Fruit fly (Drosophila melanogaster) whole organism, embryonic: ENCODE results near the gene Tim17a2.

Experiments
- ATbp ChIP-seq: fragments of 200-800 bp; sonication (Bioruptor generic); optimal IDR thresholded peaks from 2 replicates; lab custom pipeline; 2017; ENCODE audit warnings: missing biosample characterization, mild to moderate bottlenecking, missing genetic modification characterization, missing genetic modification reagents
- Atf3 ChIP-seq: fragments of 200-800 bp; sonication (Bioruptor generic); optimal IDR thresholded peaks from 3 replicates; lab custom pipeline; 2016; ENCODE audit warnings: missing biosample characterization, missing genetic modification characterization
- CG10321 ChIP-seq: fragments of 200-800 bp; sonication (Bioruptor generic); IDR thresholded peaks from 2 replicates; pipeline ENCODE4 v1.3.6; 2022; ENCODE audit warnings: missing biosample characterization, missing genetic modification characterization
- CG10979 ChIP-seq: fragments of 200-800 bp; sonication (Bioruptor generic); optimal IDR thresholded peaks from 2 replicates; lab custom pipeline; 2018; ENCODE audit warnings: missing biosample characterization, mild to moderate bottlenecking, missing genetic modification characterization, moderate library complexity
- CG11504 ChIP-seq: fragments of 200-800 bp; sonication (Bioruptor generic); optimal IDR thresholded peaks from 3 replicates; lab custom pipeline; 2019; ENCODE audit warnings: missing biosample characterization, mild to moderate bottlenecking, missing genetic modification characterization, moderate library complexity
- CG12219 ChIP-seq: fragments of 200-800 bp; sonication (Bioruptor generic); optimal IDR thresholded peaks from 3 replicates; lab custom pipeline; 2018; ENCODE audit warnings: missing biosample characterization, mild to moderate bottlenecking, missing genetic modification characterization
- CG14441 ChIP-seq: fragments of 200-800 bp; sonication (Bioruptor generic); IDR thresholded peaks from 2 replicates; pipeline ENCODE4 v1.3.6; 2022; ENCODE audit warnings: missing biosample characterization, missing genetic modification characterization
- CG14710 ChIP-seq: fragments of 200-800 bp; sonication (Bioruptor generic); optimal IDR thresholded peaks from 3 replicates; lab custom pipeline; 2019; ENCODE audit warnings: missing biosample characterization, mild to moderate bottlenecking, missing genetic modification characterization, moderate library complexity
- CG16779 ChIP-seq: fragments of 200-800 bp; sonication (Bioruptor generic); IDR thresholded peaks from 2 replicates; pipeline ENCODE4 v1.3.6; 2022; ENCODE audit warnings: missing biosample characterization, missing genetic modification characterization
- CG17359 ChIP-seq: fragments of 200-800 bp; sonication (Bioruptor generic); optimal IDR thresholded peaks from 3 replicates; lab custom pipeline; 2018; ENCODE audit warnings: missing biosample characterization, mild to moderate bottlenecking, missing genetic modification characterization, moderate library complexity
- CG2875 ChIP-seq: fragments of 200-800 bp; sonication (Bioruptor generic); optimal IDR thresholded peaks from 2 replicates; lab custom pipeline; 2017; ENCODE audit warnings: missing biosample characterization, mild to moderate bottlenecking, missing genetic modification characterization, missing genetic modification reagents
- CG31224 ChIP-seq: fragments of 200-800 bp; sonication (Bioruptor generic); IDR thresholded peaks from 2 replicates; pipeline ENCODE4 v1.3.6; 2022; ENCODE audit warnings: missing biosample characterization, missing genetic modification characterization
- CG31388 ChIP-seq: fragments of 200-800 bp; sonication (Bioruptor generic); optimal IDR thresholded peaks from 2 replicates; lab custom pipeline; 2016; ENCODE audit warnings: missing biosample characterization, missing genetic modification characterization
- CG32532 ChIP-seq: fragments of 200-800 bp; sonication (Bioruptor generic); IDR thresholded peaks from 2 replicates; pipeline ENCODE4 v1.3.6; 2022; ENCODE audit warnings: missing biosample characterization, missing genetic modification characterization
- CG4282 ChIP-seq: fragments of 200-800 bp; sonication (Bioruptor generic); optimal IDR thresholded peaks from 2 replicates; lab custom pipeline; 2016; ENCODE audit warnings: missing biosample characterization, missing genetic modification characterization
- CG4360 ChIP-seq: fragments of 200-800 bp; sonication (Bioruptor generic); IDR thresholded peaks from 2 replicates; pipeline ENCODE4 v1.3.6; 2022; ENCODE audit warnings: missing biosample characterization, missing genetic modification characterization
- CG6683 ChIP-seq: fragments of 200-800 bp; sonication (Bioruptor generic); optimal IDR thresholded peaks from 2 replicates; lab custom pipeline; 2017; ENCODE audit warnings: missing biosample characterization, mild to moderate bottlenecking, missing genetic modification characterization, missing genetic modification reagents
- CG8944 ChIP-seq: fragments of 200-800 bp; sonication (Bioruptor generic); optimal IDR thresholded peaks from 3 replicates; lab custom pipeline; 2016; ENCODE audit warnings: missing biosample characterization, missing genetic modification characterization
- CG9437 ChIP-seq: fragments of 200-800 bp; sonication (Bioruptor generic); optimal IDR thresholded peaks from 2 replicates; lab custom pipeline; 2018; ENCODE audit warnings: missing biosample characterization, mild to moderate bottlenecking, missing genetic modification characterization
- CG9727 ChIP-seq: fragments of 200-800 bp; sonication (Bioruptor generic); optimal IDR thresholded peaks from 3 replicates; lab custom pipeline; 2017; ENCODE audit warnings: missing biosample characterization, mild to moderate bottlenecking, missing genetic modification characterization
- CHES-1-like ChIP-seq: fragments of 200-800 bp; sonication (Bioruptor generic); optimal IDR thresholded peaks from 2 replicates; lab custom pipeline; 2016; ENCODE audit warnings: missing biosample characterization, missing genetic modification characterization
- Dad ChIP-seq: fragments of 200-800 bp; sonication (Bioruptor generic); optimal IDR thresholded peaks from 3 replicates; lab custom pipeline; 2016; ENCODE audit warnings: missing biosample characterization, missing genetic modification characterization
- Dek ChIP-seq: fragments of 200-800 bp; sonication (Bioruptor generic); optimal IDR thresholded peaks from 3 replicates; lab custom pipeline; 2019; ENCODE audit warnings: missing biosample characterization, mild to moderate bottlenecking, missing genetic modification characterization, moderate library complexity
- Dll ChIP-seq: fragments of 200-800 bp; sonication (Bioruptor generic); IDR thresholded peaks from 4 replicates; pipeline ENCODE4 v1.3.6; 2022; ENCODE audit warnings: missing biosample characterization, missing genetic modification characterization; ENCODE audit not compliant: partially characterized antibody
- Fer3 ChIP-seq: fragments of 200-800 bp; sonication (Bioruptor generic); optimal IDR thresholded peaks from 2 replicates; lab custom pipeline; 2018; ENCODE audit warnings: missing biosample characterization, mild to moderate bottlenecking, missing genetic modification characterization, moderate library complexity
- Hr51 ChIP-seq, 2 experiments: fragments of 200-800 bp; sonication (Bioruptor generic); optimal IDR thresholded peaks; 2 replicates in 1 of 2; 3 replicates in 1 of 2; lab custom pipeline; 2016 to 2018; ENCODE audit warnings: missing biosample characterization in 2 of 2, missing genetic modification characterization in 2 of 2, mild to moderate bottlenecking in 1 of 2, moderate library complexity in 1 of 2
- Hr78 ChIP-seq, 2 experiments: fragments of 200-800 bp in 1 of 2; fragments of >200 bp in 1 of 2; sonication (Bioruptor generic) in 1 of 2; optimal IDR thresholded peaks; 2 replicates each; lab custom pipeline; 2017 to 2019; ENCODE audit warnings: missing biosample characterization in 2 of 2, missing genetic modification characterization in 2 of 2, mild to moderate bottlenecking in 1 of 2, moderate library complexity in 1 of 2
- Hsf ChIP-seq: fragments of 200-800 bp; sonication (Bioruptor generic); optimal IDR thresholded peaks from 3 replicates; lab custom pipeline; 2016; ENCODE audit warnings: missing biosample characterization, missing genetic modification characterization
- Lim3 ChIP-seq: fragments of 200-800 bp; sonication (Bioruptor generic); IDR thresholded peaks from 2 replicates; pipeline ENCODE4 v1.3.6; 2022; ENCODE audit warnings: missing biosample characterization, missing genetic modification characterization
- Med ChIP-seq: fragments of 200-800 bp; sonication (Bioruptor generic); peaks from one replicate; lab custom pipeline; 2016; ENCODE audit warnings: missing biosample characterization, missing genetic modification characterization, mild to moderate bottlenecking, inconsistent platforms, moderate library complexity
- NC2β ChIP-seq: fragments of 200-800 bp; sonication (Bioruptor generic); optimal IDR thresholded peaks from 2 replicates; lab custom pipeline; 2016; ENCODE audit warnings: missing biosample characterization, missing genetic modification characterization
- Neu2 ChIP-seq: fragments of 200-800 bp; sonication (Bioruptor generic); optimal IDR thresholded peaks from 3 replicates; lab custom pipeline; 2016; ENCODE audit warnings: missing biosample characterization, missing genetic modification characterization, borderline replicate concordance
- NfI ChIP-seq: fragments of 200-800 bp; sonication (Bioruptor generic); optimal IDR thresholded peaks from 3 replicates; lab custom pipeline; 2018; ENCODE audit warnings: missing biosample characterization, mild to moderate bottlenecking, missing genetic modification characterization, moderate library complexity
- Ssrp ChIP-seq: fragments of 200-800 bp; sonication (Bioruptor generic); optimal IDR thresholded peaks from 2 replicates; lab custom pipeline; 2018; ENCODE audit warnings: missing biosample characterization, mild to moderate bottlenecking, missing genetic modification characterization, moderate library complexity
- TFAM ChIP-seq: fragments of 200-800 bp; sonication (Bioruptor generic); optimal IDR thresholded peaks from 2 replicates; lab custom pipeline; 2017; ENCODE audit warnings: missing biosample characterization, missing genetic modification characterization, inconsistent platforms
- Tbp ChIP-seq: fragments of >200 bp; optimal IDR thresholded peaks from 2 replicates; lab custom pipeline; 2018; ENCODE audit warnings: missing biosample characterization, missing genetic modification characterization
- al ChIP-seq: fragments of 200-800 bp; sonication (Bioruptor generic); IDR thresholded peaks from 2 replicates; pipeline ENCODE4 v1.3.6; 2022; ENCODE audit warnings: missing biosample characterization, missing genetic modification characterization
- br ChIP-seq: fragments of >200 bp; optimal IDR thresholded peaks from 2 replicates; lab custom pipeline; 2017
- her ChIP-seq: fragments of 200-800 bp; sonication (Bioruptor generic); optimal IDR thresholded peaks from 2 replicates; lab custom pipeline; 2016; ENCODE audit warnings: missing biosample characterization, missing genetic modification characterization
- kay ChIP-seq: fragments of 200-800 bp; sonication (Bioruptor generic); optimal IDR thresholded peaks from 2 replicates; lab custom pipeline; 2016; ENCODE audit warnings: missing biosample characterization, missing genetic modification characterization
- lbe ChIP-seq: fragments of 200-800 bp; sonication (Bioruptor generic); optimal IDR thresholded peaks from 2 replicates; lab custom pipeline; 2016; ENCODE audit warnings: missing biosample characterization, mild to moderate bottlenecking, missing genetic modification characterization
- lov ChIP-seq, 2 experiments: fragments of 200-800 bp in 1 of 2; fragments of >200 bp in 1 of 2; sonication (Bioruptor generic) in 1 of 2; IDR thresholded peaks in 1 of 2; optimal IDR thresholded peaks in 1 of 2; 2 replicates in 1 of 2; 3 replicates in 1 of 2; pipeline versions ENCODE4 v1.3.6 to Lab custom; 2017 to 2022; ENCODE audit warnings: missing biosample characterization in 1 of 2, missing genetic modification characterization in 1 of 2
- luna ChIP-seq: fragments of 200-800 bp; sonication (Bioruptor generic); optimal IDR thresholded peaks from 2 replicates; lab custom pipeline; 2016; ENCODE audit warnings: missing biosample characterization, missing genetic modification characterization
- phol ChIP-seq: fragments of 200-800 bp; sonication (Bioruptor generic); optimal IDR thresholded peaks from 3 replicates; lab custom pipeline; 2018; ENCODE audit warnings: missing biosample characterization, mild to moderate bottlenecking, missing genetic modification characterization, moderate library complexity
- ranshi ChIP-seq: fragments of 200-800 bp; sonication (Bioruptor generic); IDR thresholded peaks from 2 replicates; pipeline ENCODE4 v1.3.6; 2022; ENCODE audit warnings: missing biosample characterization, missing genetic modification characterization
- tna ChIP-seq: fragments of 200-800 bp; sonication (Bioruptor generic); IDR thresholded peaks from 2 replicates; pipeline ENCODE4 v1.3.6; 2022; ENCODE audit warnings: missing biosample characterization, missing genetic modification characterization; ENCODE audit not compliant: partially characterized antibody
- trem ChIP-seq: fragments of 200-800 bp; optimal IDR thresholded peaks from 3 replicates; lab custom pipeline; 2019; ENCODE audit warnings: missing biosample characterization, mild to moderate bottlenecking, missing genetic modification characterization, moderate library complexity
- vvl ChIP-seq: fragments of 200-800 bp; sonication (Bioruptor generic); IDR thresholded peaks from 2 replicates; pipeline ENCODE4 v1.3.6; 2022; ENCODE audit warnings: missing biosample characterization, missing genetic modification characterization

The Tim17a2 gene

dm6 chr3R:5211901-5212758 is 50.4 kb downstream of the Tim17a2 start (continued):
- TF ChIP-seq Hsf (GFP tag; lab: Kevin White, UChicago) (peak; percentile 81), Dad (peak; percentile 43), CG31224 (GFP tag; lab: Robert Waterston, UW) (no peak), CG4360 (no peak), CG9727 (GFP tag; lab: Kevin White, UChicago) (peak; percentile 96), Tbp (GFP tag; lab: Kevin White, UChicago) (no peak), ranshi (GFP tag; lab: Robert Waterston, UW) (peak; percentile 59; the same call in 1 of the 2 replicates), CG32532 (GFP tag; lab: Robert Waterston, UW) (no peak), CG10979 (tag; lab: Kevin White, UChicago) (peak; percentile 95), CHES-1-like (GFP tag; lab: Kevin White, UChicago) (peak; percentile 69), al (GFP tag; lab: Robert Waterston, UW) (no peak), Fer3 (no peak), CG17359 (tag; lab: Kevin White, UChicago) (peak; percentile 52), lbe (GFP tag; lab: Kevin White, UChicago) (no peak), ATbp (GFP tag; lab: Kevin White, UChicago) (peak; percentile 39), trem (tag; lab: Kevin White, UChicago) (peak; percentile 92), Med (GFP tag; lab: Kevin White, UChicago) (peak; percentile 87), Neu2 (GFP tag; lab: Kevin White, UChicago) (peak; percentile 90), NC2β (GFP tag; lab: Kevin White, UChicago) (peak; percentile 81), Hr78 (GFP tag; optimal IDR thresholded peaks at IDR 0.05; lab: Kevin White, UChicago) (peak in 1 of 2 experiments; percentile 6), Ssrp (tag; lab: Kevin White, UChicago) (peak; percentile 79), phol (tag; lab: Kevin White, UChicago) (peak; percentile 85), CG31388 (GFP tag; lab: Kevin White, UChicago) (peak; percentile 26), CG10321 (GFP tag; lab: Robert Waterston, UW) (no peak), CG2875 (GFP tag; lab: Kevin White, UChicago) (peak; percentile 71), Dek (tag; lab: Kevin White, UChicago) (no peak), CG12219 (GFP tag; lab: Kevin White, UChicago) (peak; percentile 68), Atf3 (GFP tag; lab: Kevin White, UChicago) (peak; percentile 68), CG14710 (tag; lab: Kevin White, UChicago) (peak; percentile 94), CG16779 (no peak), kay (GFP tag; lab: Kevin White, UChicago) (peak; percentile 45), CG8944 (GFP tag; lab: Kevin White, UChicago) (peak; percentile 82), CG9437 (GFP tag; lab: Kevin White, UChicago) (peak; percentile 3), luna (GFP tag; lab: Kevin White, UChicago) (no peak), Hr51 (GFP tag; optimal IDR thresholded peaks at IDR 0.05; lab: Kevin White, UChicago) (peak; percentile 23 to 82), CG6683 (GFP tag; lab: Kevin White, UChicago) (no peak), Dll (GFP tag; lab: Robert Waterston, UW) (no peak), TFAM (GFP tag; lab: Kevin White, UChicago) (peak; percentile 62), CG4282 (peak; percentile 28), br (lab: Kevin White, UChicago) (no peak), her (GFP tag; lab: Kevin White, UChicago) (peak; percentile 66), tna (GFP tag; lab: Robert Waterston, UW) (no peak), vvl (peak; percentile 76), NfI (GFP tag; lab: Kevin White, UChicago) (no peak), Lim3 (GFP tag; lab: Robert Waterston, UW) (no peak), CG11504 (tag; lab: Kevin White, UChicago) (peak; percentile 73), CG14441 (no peak), lov (optimal IDR thresholded peaks at IDR 0.05; lab: Kevin White, UChicago) (peak; percentile 18), lov (GFP tag; IDR thresholded peaks at IDR 0.05; lab: Robert Waterston, UW) (peak; percentile 82; the same call in 2 of the 3 replicates)
